Fruit fly (Drosophila melanogaster): ENCODE measurements around the gene Zmynd10.

dm6 chr3L:13027333-13027732 lies 1.1 kb upstream of the Zmynd10 start:
- TF ChIP-seq Blimp-1 (GFP tag; optimal IDR thresholded peaks at IDR 0.05): no peak
- TF ChIP-seq Smox (GFP tag; optimal IDR thresholded peaks at IDR 0.05): no peak
- no peak for TF ChIP-seq CG8319 (GFP tag; optimal IDR thresholded peaks at IDR 0.05)
- no peak for TF ChIP-seq CG6808 (GFP tag; optimal IDR thresholded peaks at IDR 0.05)

Data from whole organism, prepupa.